Worm (Caenorhabditis elegans): ENCODE data around the gene acr-16.

The acr-16 gene

ce11 chrV:8606099-8606696 lies 45.2 kb downstream of the acr-16 start, which contains the start of gene vps-60:
vps-60 (minus strand) TSS chrV:8606128.
- TF ChIP-seq dpl-1 (GFP tag; optimal IDR thresholded peaks at IDR 0.05): peak; percentile 73 to 82 (median 81)
- TF ChIP-seq C34B4.2 (tag; optimal IDR thresholded peaks at IDR 0.05): no peak
- peak; percentile 94 for TF ChIP-seq isw-1 (GFP tag; IDR thresholded peaks at IDR 0.05)
- peak; percentile 77; the same call in 1 of the 2 replicates for TF ChIP-seq ceh-88 (GFP tag; IDR thresholded peaks at IDR 0.05)
- TF ChIP-seq pax-3 (tag; optimal IDR thresholded peaks at IDR 0.05): peak; percentile 87
- TF ChIP-seq grh-1 (GFP tag; IDR thresholded peaks at IDR 0.05): peak; percentile 75
- TF ChIP-seq xbp-1 (tag; optimal IDR thresholded peaks at IDR 0.05): peak; percentile 98
- no peak for TF ChIP-seq fkh-4 (tag; optimal IDR thresholded peaks at IDR 0.05; ENCODE audit: borderline replicate concordance)
- TF ChIP-seq lin-35 (GFP tag; optimal IDR thresholded peaks at IDR 0.05): peak; percentile 87 to 90
- peak; percentile 98 for TF ChIP-seq nhr-71 (tag; optimal IDR thresholded peaks at IDR 0.05)
- TF ChIP-seq nhr-47 (tag; optimal IDR thresholded peaks at IDR 0.05): peak; percentile 94
- TF ChIP-seq ceh-82 (tag; optimal IDR thresholded peaks at IDR 0.05): peak; percentile 75 to 95 (median 82)
- TF ChIP-seq hlh-4 (tag; optimal IDR thresholded peaks at IDR 0.05): no peak
- TF ChIP-seq tlp-1 (tag; optimal IDR thresholded peaks at IDR 0.05): no peak
- TF ChIP-seq egl-27 (tag; optimal IDR thresholded peaks at IDR 0.05): peak; percentile 52 to 57
- peak; percentile 93 for TF ChIP-seq nhr-77 (tag; optimal IDR thresholded peaks at IDR 0.05)
- peak in 1 of 2 experiments; percentile 46 for TF ChIP-seq ztf-11 (tag; optimal IDR thresholded peaks at IDR 0.05)
- TF ChIP-seq irx-1 (tag; optimal IDR thresholded peaks at IDR 0.05): peak; percentile 79
- peak; percentile 97 for TF ChIP-seq blmp-1 (tag; optimal IDR thresholded peaks at IDR 0.05)
- peak; percentile 96 for TF ChIP-seq jun-1 (tag; optimal IDR thresholded peaks at IDR 0.05)
- peak; percentile 89 to 96 for TF ChIP-seq lsy-2 (tag; optimal IDR thresholded peaks at IDR 0.05)
- TF ChIP-seq fkh-10 (GFP tag; optimal IDR thresholded peaks at IDR 0.05): peak; percentile 85
- peak; percentile 86 for TF ChIP-seq nhr-90 (tag; optimal IDR thresholded peaks at IDR 0.05; ENCODE audit: poor library complexity)
- TF ChIP-seq nhr-28 (tag; optimal IDR thresholded peaks at IDR 0.05): no peak
- TF ChIP-seq ceh-63 (GFP tag; optimal IDR thresholded peaks at IDR 0.05): no peak
- TF ChIP-seq lin-39 (tag; optimal IDR thresholded peaks at IDR 0.05): peak; percentile 48
- peak; percentile 48 for TF ChIP-seq mef-2 (tag; optimal IDR thresholded peaks at IDR 0.05)
- TF ChIP-seq ceh-8 (GFP tag; optimal IDR thresholded peaks at IDR 0.05): peak; percentile 78
- peak; percentile 89 for TF ChIP-seq rnt-1 (tag; optimal IDR thresholded peaks at IDR 0.05)
- no peak for TF ChIP-seq ces-1 (GFP tag; optimal IDR thresholded peaks at IDR 0.05)
- TF ChIP-seq mep-1 (tag; optimal IDR thresholded peaks at IDR 0.05): peak; percentile 80
- peak; percentile 94 for TF ChIP-seq swsn-7 (tag; optimal IDR thresholded peaks at IDR 0.05)
- TF ChIP-seq nhr-11 (tag; optimal IDR thresholded peaks at IDR 0.05): peak; percentile 37
- no peak for TF ChIP-seq nhr-12 (tag; optimal IDR thresholded peaks at IDR 0.05)
- peak; percentile 29 for TF ChIP-seq C04F5.9 (tag; optimal IDR thresholded peaks at IDR 0.05)
- TF ChIP-seq hpl-2 (GFP tag; optimal IDR thresholded peaks at IDR 0.05): peak; percentile 34
- TF ChIP-seq unc-62 (GFP tag; optimal IDR thresholded peaks at IDR 0.05): no peak
- peak; percentile 84 to 89 for TF ChIP-seq efl-1 (optimal IDR thresholded peaks at IDR 0.05)
- TF ChIP-seq efl-1 (GFP tag; optimal IDR thresholded peaks at IDR 0.05 in 1 of 2): peak; percentile 68 to 96
- TF ChIP-seq ceh-90 (tag; optimal IDR thresholded peaks at IDR 0.05): peak; percentile 47
- peak; percentile 55 for TF ChIP-seq zip-4 (GFP tag; optimal IDR thresholded peaks at IDR 0.05)
- TF ChIP-seq ztf-4 (tag; optimal IDR thresholded peaks at IDR 0.05): peak; percentile 77
- peak; percentile 91 for TF ChIP-seq dsc-1 (tag; optimal IDR thresholded peaks at IDR 0.05)
- TF ChIP-seq ama-1 (optimal IDR thresholded peaks at IDR 0.05): peak; percentile 10
- no peak for TF ChIP-seq alr-1 (tag; optimal IDR thresholded peaks at IDR 0.05; ENCODE audit: borderline replicate concordance)
- peak; percentile 98 for TF ChIP-seq lin-14 (GFP tag; optimal IDR thresholded peaks at IDR 0.05)
- peak; percentile 88 for TF ChIP-seq egl-13 (tag; optimal IDR thresholded peaks at IDR 0.05)
- TF ChIP-seq sup-37 (GFP tag; optimal IDR thresholded peaks at IDR 0.05): no peak
- peak; percentile 90 for TF ChIP-seq C16A3.4 (tag; optimal IDR thresholded peaks at IDR 0.05)
- TF ChIP-seq nhr-85 (tag): peak; percentile 96
- TF ChIP-seq hlh-17 (GFP tag; optimal IDR thresholded peaks at IDR 0.05; ENCODE audit: borderline replicate concordance): no peak
- peak; percentile 91 for TF ChIP-seq skn-1 (tag; optimal IDR thresholded peaks at IDR 0.05)
